Fruit fly (Drosophila melanogaster) whole organism, embryonic: ENCODE measurements around the gene Alp5.
A peak's percentile ranks its signal among the peaks of the same experiment; 100 is the strongest.

Experiments
- Ada2b ChIP-seq: fragments of 200-800 bp; sonication (Bioruptor generic); IDR thresholded peaks from 2 replicates; pipeline ENCODE4 v1.3.6; 2022; ENCODE audit warnings: missing biosample characterization, missing genetic modification characterization
- Awh ChIP-seq: fragments of 200-800 bp; sonication (Bioruptor generic); IDR thresholded peaks from 2 replicates; pipeline ENCODE4, ENCODE4 v1.3.6; 2022; ENCODE audit warnings: missing biosample characterization, missing genetic modification characterization
- CG10267 ChIP-seq: fragments of 200-800 bp; sonication (Bioruptor generic); optimal IDR thresholded peaks from 2 replicates; lab custom pipeline; 2018; ENCODE audit warnings: missing biosample characterization, mild to moderate bottlenecking, missing genetic modification characterization, moderate library complexity
- CG10543 ChIP-seq: fragments of 200-800 bp; sonication (Bioruptor generic); optimal IDR thresholded peaks from 3 replicates; lab custom pipeline; 2017; ENCODE audit warnings: missing biosample characterization, mild to moderate bottlenecking, missing genetic modification characterization, moderate library complexity
- CG10979 ChIP-seq: fragments of 200-800 bp; sonication (Bioruptor generic); optimal IDR thresholded peaks from 2 replicates; lab custom pipeline; 2018; ENCODE audit warnings: missing biosample characterization, mild to moderate bottlenecking, missing genetic modification characterization, moderate library complexity
- CG11695 ChIP-seq: fragments of 200-800 bp; sonication (Bioruptor generic); IDR thresholded peaks from 3 replicates; pipeline ENCODE4 v1.3.6; 2022; ENCODE audit warnings: missing biosample characterization, missing genetic modification characterization
- CG12104 ChIP-seq: fragments of 200-800 bp; sonication (Bioruptor generic); optimal IDR thresholded peaks from 3 replicates; lab custom pipeline; 2016; ENCODE audit warnings: missing biosample characterization, missing genetic modification characterization
- CG12219 ChIP-seq: fragments of 200-800 bp; sonication (Bioruptor generic); optimal IDR thresholded peaks from 3 replicates; lab custom pipeline; 2018; ENCODE audit warnings: missing biosample characterization, mild to moderate bottlenecking, missing genetic modification characterization
- CG13287 ChIP-seq: fragments of 200-800 bp; sonication (Bioruptor generic); IDR thresholded peaks from 2 replicates; pipeline ENCODE4 v1.3.6; 2022; ENCODE audit warnings: missing biosample characterization, missing genetic modification characterization; ENCODE audit not compliant: partially characterized antibody
- CG16813 ChIP-seq: fragments of 200-800 bp; sonication (Bioruptor generic); IDR thresholded peaks from 3 replicates; pipeline ENCODE4 v1.3.6; 2022; ENCODE audit warnings: missing biosample characterization, missing genetic modification characterization; ENCODE audit not compliant: partially characterized antibody
- CG2889 ChIP-seq: fragments of 200-800 bp; sonication (Bioruptor generic); IDR thresholded peaks from 3 replicates; pipeline ENCODE4 v1.3.6; 2022; ENCODE audit warnings: missing biosample characterization, missing genetic modification characterization
- CG3163 ChIP-seq: fragments of 200-800 bp; sonication (Bioruptor generic); optimal IDR thresholded peaks from 3 replicates; lab custom pipeline; 2016; ENCODE audit warnings: missing biosample characterization, missing genetic modification characterization
- CG33557 ChIP-seq: fragments of 200-800 bp; sonication (Bioruptor generic); optimal IDR thresholded peaks from 2 replicates; lab custom pipeline; 2019; ENCODE audit warnings: missing biosample characterization, mild to moderate bottlenecking, missing genetic modification characterization, moderate library complexity
- CG34376 ChIP-seq: fragments of 200-800 bp; sonication (Bioruptor generic); optimal IDR thresholded peaks from 2 replicates; lab custom pipeline; 2018; ENCODE audit warnings: missing biosample characterization, mild to moderate bottlenecking, missing genetic modification characterization
- CG4328 ChIP-seq: fragments of 200-800 bp; sonication (Bioruptor generic); optimal IDR thresholded peaks from 3 replicates; lab custom pipeline; 2017; ENCODE audit warnings: missing biosample characterization, missing genetic modification reagents, missing genetic modification characterization
- CG43689 ChIP-seq: fragments of 200-800 bp; sonication (Bioruptor generic); IDR thresholded peaks from 2 replicates; pipeline ENCODE4 v1.3.6; 2022; ENCODE audit warnings: missing biosample characterization, missing genetic modification characterization
- CG6765 ChIP-seq: fragments of 200-800 bp; sonication (Bioruptor generic); optimal IDR thresholded peaks from 3 replicates; lab custom pipeline; 2017; ENCODE audit warnings: missing biosample characterization, mild to moderate bottlenecking, missing genetic modification characterization
- CG8478 ChIP-seq: fragments of >200 bp; optimal IDR thresholded peaks from 2 replicates; lab custom pipeline; 2018
- CG9817 ChIP-seq: fragments of 200-800 bp; sonication (Bioruptor generic); optimal IDR thresholded peaks from 2 replicates; lab custom pipeline; 2018; ENCODE audit warnings: missing biosample characterization, mild to moderate bottlenecking, missing genetic modification characterization, moderate library complexity
- CHES-1-like ChIP-seq: fragments of 200-800 bp; sonication (Bioruptor generic); optimal IDR thresholded peaks from 2 replicates; lab custom pipeline; 2016; ENCODE audit warnings: missing biosample characterization, missing genetic modification characterization
- CkIIα-i1 ChIP-seq: fragments of 200-800 bp; sonication (Bioruptor generic); IDR thresholded peaks from 2 replicates; pipeline ENCODE4 v1.3.6; 2022; ENCODE audit warnings: missing biosample characterization, missing genetic modification characterization
- Doc3 ChIP-seq: fragments of 200-800 bp; sonication (Bioruptor generic); IDR thresholded peaks from 3 replicates; pipeline ENCODE4 v1.3.6; 2022; ENCODE audit warnings: missing biosample characterization, missing genetic modification characterization; ENCODE audit not compliant: partially characterized antibody
- Fer1 ChIP-seq: fragments of 200-800 bp; sonication (Bioruptor generic); optimal IDR thresholded peaks from 2 replicates; lab custom pipeline; 2017; ENCODE audit warnings: missing biosample characterization, mild to moderate bottlenecking, missing genetic modification characterization
- Gsc ChIP-seq: fragments of 200-800 bp; sonication (Bioruptor generic); IDR thresholded peaks from 2 replicates; pipeline ENCODE4 v1.3.6; 2022; ENCODE audit warnings: missing biosample characterization, missing genetic modification characterization
- Lpt ChIP-seq: fragments of >200 bp; optimal IDR thresholded peaks from 2 replicates; lab custom pipeline; 2018; ENCODE audit warnings: missing biosample characterization, missing genetic modification characterization
- MTF-1 ChIP-seq: fragments of 200-800 bp; sonication (Bioruptor generic); optimal IDR thresholded peaks from 2 replicates; lab custom pipeline; 2018; ENCODE audit warnings: missing biosample characterization, mild to moderate bottlenecking, missing genetic modification characterization, borderline replicate concordance
- Mad ChIP-seq: fragments of 200-800 bp; sonication (Bioruptor generic); optimal IDR thresholded peaks from 2 replicates; lab custom pipeline; 2016; ENCODE audit warnings: missing biosample characterization, missing genetic modification characterization
- Nf-YC ChIP-seq: fragments of 200-800 bp; optimal IDR thresholded peaks from 3 replicates; lab custom pipeline; 2019; ENCODE audit warnings: missing biosample characterization, mild to moderate bottlenecking, missing genetic modification characterization, moderate library complexity
- Optix ChIP-seq: fragments of 200-800 bp; sonication (Bioruptor generic); IDR thresholded peaks from 3 replicates; pipeline ENCODE4 v1.3.6; 2022; ENCODE audit warnings: missing biosample characterization, missing genetic modification characterization
- Sox102F ChIP-seq: fragments of 200-800 bp; sonication (Bioruptor generic); optimal IDR thresholded peaks from 2 replicates; lab custom pipeline; 2018; ENCODE audit warnings: missing biosample characterization, mild to moderate bottlenecking, missing genetic modification characterization, moderate library complexity
- Xrp1 ChIP-seq: fragments of 200-800 bp; sonication (Bioruptor generic); IDR thresholded peaks from 2 replicates; pipeline ENCODE4 v1.3.6; 2022; ENCODE audit warnings: missing biosample characterization, missing genetic modification characterization
- aop ChIP-seq: fragments of 200-800 bp; sonication (Bioruptor generic); IDR thresholded peaks from 2 replicates; pipeline ENCODE4 v1.3.6; 2022; ENCODE audit warnings: missing biosample characterization, missing genetic modification characterization
- ato ChIP-seq: fragments of 200-800 bp; sonication (Bioruptor generic); IDR thresholded peaks from 2 replicates; pipeline ENCODE4 v1.3.6; 2022; ENCODE audit warnings: missing biosample characterization, missing genetic modification characterization; ENCODE audit not compliant: partially characterized antibody
- az2 ChIP-seq: fragments of 200-800 bp; sonication (Bioruptor generic); optimal IDR thresholded peaks from 3 replicates; lab custom pipeline; 2016; ENCODE audit warnings: missing biosample characterization, missing genetic modification characterization
- bbx ChIP-seq: fragments of 200-800 bp; sonication (Bioruptor generic); IDR thresholded peaks from 2 replicates; pipeline ENCODE4 v1.3.6; 2022; ENCODE audit warnings: missing biosample characterization, missing genetic modification characterization; ENCODE audit not compliant: partially characterized antibody
- bigmax ChIP-seq: fragments of 200-800 bp; sonication (Bioruptor generic); optimal IDR thresholded peaks from 2 replicates; lab custom pipeline; 2018; ENCODE audit warnings: missing biosample characterization, mild to moderate bottlenecking, missing genetic modification characterization
- cg ChIP-seq: fragments of 200-800 bp; sonication (Bioruptor generic); optimal IDR thresholded peaks from 3 replicates; lab custom pipeline; 2019; ENCODE audit warnings: missing biosample characterization, mild to moderate bottlenecking, missing genetic modification characterization, moderate library complexity
- chif ChIP-seq, 2 experiments: fragments of 200-800 bp; sonication (Bioruptor generic); optimal IDR thresholded peaks; 3 replicates each; lab custom pipeline; 2016; ENCODE audit warnings: missing biosample characterization in 2 of 2, missing genetic modification characterization in 2 of 2
- dpn ChIP-seq, 2 experiments: fragments of 200-800 bp; sonication (Bioruptor generic); optimal IDR thresholded peaks; 3 replicates each; lab custom pipeline; 2016; ENCODE audit warnings: missing biosample characterization in 2 of 2, missing genetic modification characterization in 2 of 2
- fd3F ChIP-seq: fragments of 200-800 bp; sonication (Bioruptor generic); optimal IDR thresholded peaks from 2 replicates; lab custom pipeline; 2018; ENCODE audit warnings: missing biosample characterization, mild to moderate bottlenecking, missing genetic modification characterization, moderate library complexity
- ftz-f1 ChIP-seq: fragments of 200-800 bp; sonication (Bioruptor generic); optimal IDR thresholded peaks from 2 replicates; lab custom pipeline; 2016; ENCODE audit warnings: missing biosample characterization, missing genetic modification characterization
- gce ChIP-seq: fragments of 200-800 bp; sonication (Bioruptor generic); IDR thresholded peaks from 3 replicates; pipeline ENCODE4 v1.3.6; 2022; ENCODE audit warnings: missing biosample characterization, missing genetic modification characterization
- kah ChIP-seq: fragments of 200-800 bp; sonication (Bioruptor generic); optimal IDR thresholded peaks from 2 replicates; lab custom pipeline; 2018; ENCODE audit warnings: missing biosample characterization, mild to moderate bottlenecking, missing genetic modification characterization
- nerfin-2 ChIP-seq: fragments of 200-800 bp; sonication (Bioruptor generic); IDR thresholded peaks from 2 replicates; pipeline ENCODE4 v1.3.6; 2022; ENCODE audit warnings: missing biosample characterization, missing genetic modification characterization; ENCODE audit not compliant: partially characterized antibody
- repo ChIP-seq: fragments of 200-800 bp; sonication (Bioruptor generic); optimal IDR thresholded peaks from 2 replicates; lab custom pipeline; 2016; ENCODE audit warnings: missing biosample characterization, missing genetic modification characterization
- seq ChIP-seq: fragments of 200-800 bp; sonication (Bioruptor generic); IDR thresholded peaks from 2 replicates; pipeline ENCODE4 v1.3.6; 2022; ENCODE audit warnings: missing biosample characterization, missing genetic modification characterization
- ssp ChIP-seq: fragments of 200-800 bp; sonication (Bioruptor generic); IDR thresholded peaks from 2 replicates; pipeline ENCODE4 v1.3.6; 2022; ENCODE audit warnings: missing biosample characterization, missing genetic modification characterization
- sug ChIP-seq: fragments of 200-800 bp; optimal IDR thresholded peaks from 2 replicates; lab custom pipeline; 2019; ENCODE audit warnings: missing biosample characterization, mild to moderate bottlenecking, missing genetic modification characterization, moderate library complexity
- tap ChIP-seq: fragments of 200-800 bp; optimal IDR thresholded peaks from 3 replicates; lab custom pipeline; 2019; ENCODE audit warnings: missing biosample characterization, mild to moderate bottlenecking, missing genetic modification characterization, moderate library complexity
- wek ChIP-seq: fragments of 200-800 bp; sonication (Bioruptor generic); optimal IDR thresholded peaks from 3 replicates; lab custom pipeline; 2018; ENCODE audit warnings: missing biosample characterization, mild to moderate bottlenecking, missing genetic modification characterization, moderate library complexity
- zf30C ChIP-seq: fragments of 200-800 bp; sonication (Bioruptor generic); optimal IDR thresholded peaks from 3 replicates; lab custom pipeline; 2018; ENCODE audit warnings: missing biosample characterization, mild to moderate bottlenecking, missing genetic modification characterization
- zfh1 ChIP-seq: fragments of 200-800 bp; sonication (Bioruptor generic); IDR thresholded peaks from 3 replicates; pipeline ENCODE4 v1.3.6; 2022; ENCODE audit warnings: missing biosample characterization, missing genetic modification characterization

The Alp5 gene

DNA sequence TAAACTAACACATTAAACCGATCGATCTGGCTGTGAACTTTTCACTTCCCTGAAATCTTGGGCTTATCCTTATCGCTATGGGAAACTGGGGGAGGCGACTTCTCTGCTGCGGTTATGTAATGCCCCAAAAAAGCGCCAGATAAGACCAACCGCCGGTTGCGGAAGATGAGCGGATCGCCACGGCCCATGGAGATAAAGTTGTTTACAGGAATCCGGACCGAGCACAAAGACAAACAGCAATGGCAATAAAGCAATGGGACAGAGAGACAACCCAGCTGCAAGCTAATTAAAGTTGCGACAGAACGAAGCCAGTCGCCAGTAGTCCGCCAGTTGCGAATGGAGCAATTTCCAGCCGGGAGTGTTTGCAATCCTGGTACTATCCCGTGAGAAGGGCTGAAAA lies 8.8 kb upstream of the Alp5 start, which contains the start of gene CG5697 (continued):
- TF ChIP-seq Doc3 (GFP tag; lab: Robert Waterston, UW), result no peak
- no peak for TF ChIP-seq Mad (GFP tag; lab: Kevin White, UChicago)
- TF ChIP-seq tap, result no peak
- TF ChIP-seq az2 (GFP tag; lab: Kevin White, UChicago), result no peak
- 0 out of 2 replicates have a peak, but pooled peaks have one; percentile 18 for TF ChIP-seq Awh (GFP tag; lab: Robert Waterston, UW)
- TF ChIP-seq CG12219 (GFP tag; lab: Kevin White, UChicago), result no peak
- TF ChIP-seq CG16813 (GFP tag; lab: Robert Waterston, UW), result no peak
- no peak for TF ChIP-seq aop (GFP tag; lab: Robert Waterston, UW)
- no peak for TF ChIP-seq Gsc (GFP tag; lab: Robert Waterston, UW)
- 0 out of 3 replicates have a peak, but pooled peaks have one; percentile 16 for TF ChIP-seq CG11695 (GFP tag; lab: Robert Waterston, UW)
- no peak for TF ChIP-seq zf30C (GFP tag; lab: Kevin White, UChicago)
- TF ChIP-seq CG10543 (GFP tag; lab: Kevin White, UChicago), result peak; percentile 46
- TF ChIP-seq sug (tag; lab: Kevin White, UChicago), result no peak
- no peak for TF ChIP-seq CG12104 (GFP tag; lab: Kevin White, UChicago)
- TF ChIP-seq CG10267 (tag; lab: Kevin White, UChicago), result no peak
- TF ChIP-seq kah (GFP tag; lab: Kevin White, UChicago), result no peak
- TF ChIP-seq Ada2b (GFP tag; lab: Robert Waterston, UW), result no peak
- no peak for TF ChIP-seq nerfin-2 (GFP tag; lab: Robert Waterston, UW)
- no peak for TF ChIP-seq cg (GFP tag; lab: Kevin White, UChicago)
- no peak for TF ChIP-seq gce (GFP tag; lab: Robert Waterston, UW)
- no peak for TF ChIP-seq bigmax (GFP tag; lab: Kevin White, UChicago)
- no peak for TF ChIP-seq ftz-f1 (GFP tag; lab: Kevin White, UChicago)
- no peak for TF ChIP-seq CG43689
- no peak for TF ChIP-seq Optix (GFP tag; lab: Robert Waterston, UW)
- no peak for TF ChIP-seq CG3163 (GFP tag; lab: Kevin White, UChicago)
- no peak for TF ChIP-seq CG10979 (tag; lab: Kevin White, UChicago)
- TF ChIP-seq Lpt, result no peak
- no peak for TF ChIP-seq Xrp1 (GFP tag; lab: Robert Waterston, UW)
- no peak for TF ChIP-seq CG13287 (GFP tag; lab: Robert Waterston, UW)
- TF ChIP-seq seq (GFP tag; lab: Robert Waterston, UW), result peak; percentile 32; the same call in 1 of the 2 replicates
- no peak for TF ChIP-seq Sox102F
- TF ChIP-seq Nf-YC, result no peak
- no peak for TF ChIP-seq CG33557 (GFP tag; lab: Kevin White, UChicago)
- no peak for TF ChIP-seq ssp (GFP tag; lab: Robert Waterston, UW)
- TF ChIP-seq CHES-1-like (GFP tag; lab: Kevin White, UChicago), result no peak
- TF ChIP-seq zfh1, result no peak
- TF ChIP-seq CkIIα-i1 (GFP tag; lab: Robert Waterston, UW), result no peak
- TF ChIP-seq wek (GFP tag; lab: Kevin White, UChicago), result no peak
- TF ChIP-seq CG8478 (lab: Kevin White, UChicago), result no peak
- TF ChIP-seq repo (GFP tag; lab: Kevin White, UChicago), result no peak
- TF ChIP-seq fd3F (GFP tag; lab: Kevin White, UChicago), result no peak
- TF ChIP-seq dpn (GFP tag; optimal IDR thresholded peaks at IDR 0.05; lab: Kevin White, UChicago), result no peak
- no peak for TF ChIP-seq CG34376 (GFP tag; lab: Kevin White, UChicago)
- TF ChIP-seq MTF-1 (GFP tag; lab: Kevin White, UChicago), result peak; percentile 24
- TF ChIP-seq CG2889 (GFP tag; lab: Robert Waterston, UW), result no peak
- TF ChIP-seq Fer1 (GFP tag; lab: Kevin White, UChicago), result peak; percentile 7
- TF ChIP-seq CG4328 (GFP tag; lab: Kevin White, UChicago), result no peak
- TF ChIP-seq CG6765 (GFP tag; lab: Kevin White, UChicago), result no peak
- no peak for TF ChIP-seq bbx
- TF ChIP-seq ato (GFP tag; lab: Robert Waterston, UW), result no peak
- no peak for TF ChIP-seq chif (GFP tag; optimal IDR thresholded peaks at IDR 0.05; lab: Kevin White, UChicago)
- no peak for TF ChIP-seq CG9817
